Fruit fly (Drosophila melanogaster) whole organism, wandering third instar larva: ENCODE measurements around the gene CG32095.

Experiments used
- Dfd ChIP-seq: fragments of >200 bp; optimal IDR thresholded peaks from 2 replicates; lab custom pipeline; 2017; ENCODE audit warnings: missing biosample characterization, missing genetic modification characterization
- Mio ChIP-seq: sonication (Bioruptor generic); optimal IDR thresholded peaks from 2 replicates; lab custom pipeline; 2016; ENCODE audit warnings: missing biosample characterization, missing genetic modification characterization
- psq ChIP-seq: fragments of 200-800 bp; sonication (Bioruptor generic); optimal IDR thresholded peaks from 3 replicates; lab custom pipeline; 2017; ENCODE audit warnings: missing biosample characterization, mild to moderate bottlenecking, missing genetic modification characterization, moderate library complexity
- sv ChIP-seq: fragments of 200-800 bp; sonication (Bioruptor generic); optimal IDR thresholded peaks from 3 replicates; lab custom pipeline; 2016; ENCODE audit warnings: missing biosample characterization, missing genetic modification characterization
- usp ChIP-seq: fragments of >200 bp; optimal IDR thresholded peaks from 2 replicates; lab custom pipeline; 2017; ENCODE audit warnings: missing biosample characterization, missing genetic modification characterization

- TF ChIP-seq sv (GFP tag; lab: Kevin White, UChicago) (no peak), psq (GFP tag; lab: Kevin White, UChicago) (peak; percentile 95), Dfd (GFP tag; lab: Kevin White, UChicago) (no peak), usp (no peak), Mio (GFP tag; lab: Kevin White, UChicago) (no peak)
Observed at dm6 chr3L:11789773-11790172, 35.8 kb downstream of the CG32095 start, which contains the start of gene Pi3K68D.
